Worm (Caenorhabditis elegans): ENCODE measurements around the gene str-1.

str-1 gene

DNA sequence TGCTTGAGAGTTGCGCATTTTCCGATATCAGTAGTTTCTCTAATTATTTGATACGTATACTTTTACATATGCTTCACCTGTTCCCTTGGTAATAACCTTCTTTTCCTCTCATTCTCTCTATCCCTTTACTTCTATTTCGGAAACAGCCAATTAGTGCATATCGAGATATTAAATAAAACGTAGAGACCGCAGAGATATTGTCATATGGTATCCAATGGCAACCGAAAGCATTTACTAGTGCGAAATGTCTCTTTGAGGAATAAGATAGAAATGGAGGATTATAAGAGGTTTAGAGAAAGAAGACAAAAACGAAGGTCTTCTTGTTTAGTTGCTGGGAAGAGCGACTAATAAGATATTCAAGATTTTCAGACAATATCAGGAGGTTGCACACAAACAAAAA, 17.2 kb upstream of the str-1 start, which contains the start of gene maph-9:
Gene maph-9 (plus strand): TSS at position 273 of the 400 bp plus-strand sequence.
- TF ChIP-seq nhr-23 (tag; optimal IDR thresholded peaks at IDR 0.05) (no peak), mdl-1 (tag; optimal IDR thresholded peaks at IDR 0.05) (no peak), fos-1 (tag; optimal IDR thresholded peaks at IDR 0.05) (no peak), unc-39 (tag; optimal IDR thresholded peaks at IDR 0.05) (no peak), lin-39 (tag; optimal IDR thresholded peaks at IDR 0.05) (no peak), eor-1 (tag; optimal IDR thresholded peaks at IDR 0.05) (no peak), snpc-4 (tag; optimal IDR thresholded peaks at IDR 0.05) (no peak), ceh-28 (tag; optimal IDR thresholded peaks at IDR 0.05) (no peak)

DNA sequence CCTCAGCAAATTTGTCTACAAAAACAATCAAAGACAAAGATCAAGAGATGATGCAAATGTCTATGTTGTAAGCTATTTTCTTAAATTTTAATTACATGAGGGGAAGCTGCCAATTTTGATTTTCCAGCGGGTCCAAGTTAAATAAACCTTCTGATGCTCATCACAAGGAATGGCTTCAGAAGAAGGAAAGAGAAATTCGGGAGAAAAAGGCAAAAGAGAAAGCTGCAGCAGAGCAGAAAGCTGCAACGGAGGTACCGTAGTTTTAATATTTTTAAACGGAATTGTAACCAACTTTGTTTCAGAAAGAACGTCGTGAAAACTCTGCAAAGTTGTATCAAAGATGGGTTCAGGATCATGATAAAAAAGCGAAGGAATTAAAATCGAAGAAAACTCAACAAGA, 15.4 kb upstream of the str-1 start:
- TF ChIP-seq nhr-25 (tag; optimal IDR thresholded peaks at IDR 0.05) (no peak), lin-39 (tag; optimal IDR thresholded peaks at IDR 0.05) (no peak), unc-62 (GFP tag; optimal IDR thresholded peaks at IDR 0.05) (no peak), ama-1 (optimal IDR thresholded peaks at IDR 0.05) (no peak), nhr-12 (tag; optimal IDR thresholded peaks at IDR 0.05) (no peak), unc-39 (tag; optimal IDR thresholded peaks at IDR 0.05) (no peak)

DNA sequence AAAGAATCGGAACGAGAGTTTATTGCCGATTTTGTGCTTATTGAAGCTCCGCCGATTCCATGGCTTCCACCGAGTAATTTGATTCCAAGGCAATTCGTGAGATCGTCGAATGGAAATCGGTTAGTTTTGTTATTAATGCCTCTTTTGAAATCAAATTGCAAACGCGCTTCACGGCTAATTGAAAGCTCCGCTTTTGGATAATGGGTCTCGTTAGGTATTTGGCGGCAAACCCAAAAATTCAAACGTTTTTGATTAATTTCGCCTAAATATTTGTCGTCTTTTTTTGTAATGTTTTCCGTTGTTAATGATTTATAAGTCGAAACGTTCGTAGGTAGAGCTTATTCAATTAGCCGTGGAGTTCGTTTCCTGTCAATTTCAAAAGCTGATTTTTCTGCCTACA, 14.0 kb upstream of the str-1 start:
- no peak for TF ChIP-seq aly-2 (tag; optimal IDR thresholded peaks at IDR 0.05)
- no peak for TF ChIP-seq unc-62 (GFP tag; optimal IDR thresholded peaks at IDR 0.05)
- TF ChIP-seq ceh-28 (tag; optimal IDR thresholded peaks at IDR 0.05) = no peak
- TF ChIP-seq ceh-82 (tag; optimal IDR thresholded peaks at IDR 0.05) = no peak
- no peak for TF ChIP-seq tbx-2 (tag; optimal IDR thresholded peaks at IDR 0.05)
- TF ChIP-seq R02D3.7 (tag; optimal IDR thresholded peaks at IDR 0.05) = no peak
- no peak for TF ChIP-seq ztf-11 (tag; optimal IDR thresholded peaks at IDR 0.05)
- TF ChIP-seq nfya-1 (tag; optimal IDR thresholded peaks at IDR 0.05; ENCODE audit: insufficient read depth) = no peak
- no peak for TF ChIP-seq pqm-1 (tag; optimal IDR thresholded peaks at IDR 0.05)
- TF ChIP-seq elt-3 (tag; optimal IDR thresholded peaks at IDR 0.05) = no peak
- TF ChIP-seq ztf-4 (tag; optimal IDR thresholded peaks at IDR 0.05) = no peak
- no peak for TF ChIP-seq nhr-12 (tag; optimal IDR thresholded peaks at IDR 0.05)
- TF ChIP-seq fos-1 (tag; optimal IDR thresholded peaks at IDR 0.05) = no peak
- TF ChIP-seq skn-1 (tag; optimal IDR thresholded peaks at IDR 0.05) = no peak
- TF ChIP-seq egl-5 (tag; optimal IDR thresholded peaks at IDR 0.05) = no peak
- no peak for TF ChIP-seq fkh-10 (GFP tag; optimal IDR thresholded peaks at IDR 0.05)
- TF ChIP-seq ceh-9 (tag; optimal IDR thresholded peaks at IDR 0.05) = no peak
- no peak for TF ChIP-seq nhr-77 (tag; optimal IDR thresholded peaks at IDR 0.05)
- TF ChIP-seq mdl-1 (tag; optimal IDR thresholded peaks at IDR 0.05) = no peak
- TF ChIP-seq nhr-76 (tag; optimal IDR thresholded peaks at IDR 0.05) = no peak

DNA sequence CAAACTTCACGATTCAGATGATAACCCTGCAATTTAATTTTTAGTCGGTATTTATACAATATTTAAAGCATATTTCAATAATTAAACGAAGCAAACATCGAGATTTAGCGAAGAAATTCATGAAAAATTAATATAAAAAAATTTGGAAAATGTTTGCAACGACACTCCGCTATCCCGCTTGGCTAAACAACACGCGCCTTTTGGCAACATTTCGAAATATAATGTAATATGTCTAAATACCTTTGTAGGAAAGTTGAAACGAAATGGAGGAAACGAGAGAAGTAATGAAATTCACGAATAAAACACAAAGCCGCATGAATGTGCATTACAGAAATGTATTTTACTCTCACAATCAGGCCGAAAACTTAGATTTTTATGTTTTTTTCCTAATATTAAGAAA, 7.9 kb upstream of the str-1 start, which contains the start of gene rpc-1:
Gene rpc-1 (minus strand): TSS at position 26 of the 400 bp plus-strand sequence.
- TF ChIP-seq nfya-1 (tag; optimal IDR thresholded peaks at IDR 0.05; ENCODE audit: insufficient read depth) (peak; percentile 34), pha-4 (tag; optimal IDR thresholded peaks at IDR 0.05) (no peak), nhr-43 (tag; optimal IDR thresholded peaks at IDR 0.05; ENCODE audit: poor library complexity, severe bottlenecking) (no peak), mdl-1 (tag; optimal IDR thresholded peaks at IDR 0.05) (no peak), lin-15B (tag; optimal IDR thresholded peaks at IDR 0.05) (peak; percentile 34)

- peak; percentile 43 for TF ChIP-seq nfya-1 (tag; optimal IDR thresholded peaks at IDR 0.05; ENCODE audit: insufficient read depth)
- no peak for TF ChIP-seq mdl-1 (tag; optimal IDR thresholded peaks at IDR 0.05)
- no peak for TF ChIP-seq ceh-9 (tag; optimal IDR thresholded peaks at IDR 0.05)
- TF ChIP-seq lin-15B (tag; optimal IDR thresholded peaks at IDR 0.05) = peak; percentile 4
- TF ChIP-seq sea-2 (GFP tag; optimal IDR thresholded peaks at IDR 0.05) = no peak
- no peak for TF ChIP-seq ztf-11 (tag; optimal IDR thresholded peaks at IDR 0.05)
- TF ChIP-seq jun-1 (tag; optimal IDR thresholded peaks at IDR 0.05) = no peak
- peak; percentile 51 for TF ChIP-seq mml-1 (tag; optimal IDR thresholded peaks at IDR 0.05)
- TF ChIP-seq hmg-11 (tag; optimal IDR thresholded peaks at IDR 0.05) = peak; percentile 36
- TF ChIP-seq lsy-12 (tag; optimal IDR thresholded peaks at IDR 0.05) = no peak
- no peak for TF ChIP-seq skn-1 (tag; optimal IDR thresholded peaks at IDR 0.05)
Observed at ce11 chrIV:7166553-7166952, 7.0 kb upstream of the str-1 start, which contains the start of gene C42D4.18. Gene C42D4.18 (plus strand): TSS chrIV:7166783.

All from whole organism, L3 larva.